Fruit fly (Drosophila melanogaster) whole organism, adult: ENCODE measurements around the gene Nha2.

Experiments used
- CG11617 ChIP-seq: fragments of 200-800 bp; sonication (Bioruptor generic); optimal IDR thresholded peaks from 2 replicates; lab custom pipeline; 2017; ENCODE audit warnings: mild to moderate bottlenecking, missing biosample characterization, missing genetic modification reagents, missing genetic modification characterization
- CG12768 ChIP-seq: fragments of 200-800 bp; sonication (Bioruptor generic); optimal IDR thresholded peaks from 2 replicates; lab custom pipeline; 2017; ENCODE audit warnings: missing biosample characterization, missing genetic modification characterization, mild to moderate bottlenecking, moderate library complexity, missing genetic modification reagents
- CG14711 ChIP-seq: fragments of 200-800 bp; sonication (Bioruptor generic); optimal IDR thresholded peaks from 2 replicates; lab custom pipeline; 2018; ENCODE audit warnings: missing biosample characterization, mild to moderate bottlenecking, missing genetic modification characterization, moderate library complexity
- CG1620 ChIP-seq: fragments of 200-800 bp; sonication (Bioruptor generic); optimal IDR thresholded peaks from 2 replicates; lab custom pipeline; 2016; ENCODE audit warnings: missing biosample characterization, missing genetic modification characterization
- CG33017 ChIP-seq: fragments of 200-800 bp; sonication (Bioruptor generic); optimal IDR thresholded peaks from 2 replicates; lab custom pipeline; 2018; ENCODE audit warnings: missing biosample characterization, mild to moderate bottlenecking, missing genetic modification characterization, moderate library complexity
- CG5204 ChIP-seq: fragments of 200-800 bp; sonication (Bioruptor generic); optimal IDR thresholded peaks from 2 replicates; lab custom pipeline; 2016; ENCODE audit warnings: missing biosample characterization, missing genetic modification characterization
- CG7045 ChIP-seq: fragments of 200-800 bp; sonication (Bioruptor generic); optimal IDR thresholded peaks from 2 replicates; lab custom pipeline; 2017; ENCODE audit warnings: missing biosample characterization, mild to moderate bottlenecking, missing genetic modification characterization
- CG7101 ChIP-seq: fragments of 200-800 bp; sonication (Bioruptor generic); optimal IDR thresholded peaks from 2 replicates; lab custom pipeline; 2018; ENCODE audit warnings: missing biosample characterization, mild to moderate bottlenecking, missing genetic modification characterization, moderate library complexity
- Clk ChIP-seq: fragments of 200-800 bp; sonication (Bioruptor generic); optimal IDR thresholded peaks from 2 replicates; lab custom pipeline; 2017; ENCODE audit warnings: missing biosample characterization, missing genetic modification characterization
- Crg-1 ChIP-seq: fragments of 200-800 bp; sonication (Bioruptor generic); optimal IDR thresholded peaks from 2 replicates; lab custom pipeline; 2016; ENCODE audit warnings: missing biosample characterization, missing genetic modification characterization
- Hr96 ChIP-seq: fragments of 200-800 bp; sonication (Bioruptor generic); optimal IDR thresholded peaks from 2 replicates; lab custom pipeline; 2016; ENCODE audit warnings: missing biosample characterization, missing genetic modification characterization
- Mnt ChIP-seq: fragments of 200-800 bp; sonication (Bioruptor generic); optimal IDR thresholded peaks from 2 replicates; lab custom pipeline; 2016; ENCODE audit warnings: missing biosample characterization, mild to moderate bottlenecking, missing genetic modification characterization
- bab1 ChIP-seq: fragments of 200-800 bp; sonication (Bioruptor generic); optimal IDR thresholded peaks from 3 replicates; lab custom pipeline; 2019; ENCODE audit warnings: missing biosample characterization, mild to moderate bottlenecking, missing genetic modification characterization, moderate library complexity
- cic ChIP-seq: fragments of 200-800 bp; sonication (Bioruptor generic); optimal IDR thresholded peaks from 2 replicates; lab custom pipeline; 2017; ENCODE audit warnings: missing biosample characterization, mild to moderate bottlenecking, missing genetic modification characterization, moderate library complexity
- cnc ChIP-seq, 2 experiments: fragments of >200 bp; optimal IDR thresholded peaks; 2 replicates each; lab custom pipeline; 2017
- kay ChIP-seq: fragments of 200-800 bp; sonication (Bioruptor generic); peaks from one replicate; lab custom pipeline; 2016; ENCODE audit warnings: missing biosample characterization, missing genetic modification characterization, borderline replicate concordance
- ovo ChIP-seq: fragments of 200-800 bp; sonication (Bioruptor generic); optimal IDR thresholded peaks from 2 replicates; lab custom pipeline; 2016; ENCODE audit warnings: missing biosample characterization, missing genetic modification characterization
- pad ChIP-seq: fragments of 200-800 bp; sonication (Bioruptor generic); optimal IDR thresholded peaks from 3 replicates; lab custom pipeline; 2017; ENCODE audit warnings: missing biosample characterization, missing genetic modification characterization, mild to moderate bottlenecking, moderate library complexity, missing genetic modification reagents
- tj ChIP-seq: fragments of 200-800 bp; sonication (Bioruptor generic); optimal IDR thresholded peaks from 3 replicates; lab custom pipeline; 2017; ENCODE audit warnings: missing biosample characterization, mild to moderate bottlenecking, missing genetic modification characterization, moderate library complexity
- toe ChIP-seq: fragments of 200-800 bp; sonication (Bioruptor generic); optimal IDR thresholded peaks from 2 replicates; lab custom pipeline; 2016; ENCODE audit warnings: missing biosample characterization, missing genetic modification characterization

The Nha2 gene

dm6 chr3R:22997912-22998622, at the start of gene Nha2:
TSS of gene Nha2 (minus strand) at chr3R:22998528.
- TF ChIP-seq kay (GFP tag; lab: Kevin White, UChicago) (peak; percentile 51), cic (GFP tag; lab: Kevin White, UChicago) (no peak)

- TF ChIP-seq pad (GFP tag; lab: Kevin White, UChicago) (no peak), Mnt (GFP tag; lab: Kevin White, UChicago) (no peak), CG12768 (GFP tag; lab: Kevin White, UChicago) (peak; percentile 24), cic (GFP tag; lab: Kevin White, UChicago) (no peak), Crg-1 (GFP tag; lab: Kevin White, UChicago) (no peak), CG14711 (tag; lab: Kevin White, UChicago) (no peak), CG7101 (tag; lab: Kevin White, UChicago) (peak; percentile 10), ovo (no peak), cnc (optimal IDR thresholded peaks at IDR 0.05; lab: Kevin White, UChicago) (no peak), CG1620 (GFP tag; lab: Kevin White, UChicago) (no peak), tj (no peak), Hr96 (peak; percentile 7), bab1 (GFP tag; lab: Kevin White, UChicago) (no peak), Clk (GFP tag; lab: Kevin White, UChicago) (no peak), CG5204 (GFP tag; lab: Kevin White, UChicago) (peak; percentile 25), CG11617 (GFP tag; lab: Kevin White, UChicago) (no peak), CG7045 (peak; percentile 9), CG33017 (tag; lab: Kevin White, UChicago) (peak; percentile 33), kay (GFP tag; lab: Kevin White, UChicago) (no peak), toe (GFP tag; lab: Kevin White, UChicago) (no peak)
Observed at dm6 chr3R:23046529-23046943, 48.2 kb upstream of the Nha2 start.

- TF ChIP-seq CG1620 (GFP tag; lab: Kevin White, UChicago) (no peak), kay (GFP tag; lab: Kevin White, UChicago) (no peak), CG11617 (GFP tag; lab: Kevin White, UChicago) (no peak), CG7101 (tag; lab: Kevin White, UChicago) (no peak), tj (no peak), Mnt (GFP tag; lab: Kevin White, UChicago) (no peak), Hr96 (no peak), cnc (optimal IDR thresholded peaks at IDR 0.05; lab: Kevin White, UChicago) (no peak), pad (GFP tag; lab: Kevin White, UChicago) (no peak), bab1 (GFP tag; lab: Kevin White, UChicago) (no peak), CG12768 (GFP tag; lab: Kevin White, UChicago) (no peak), Crg-1 (GFP tag; lab: Kevin White, UChicago) (no peak), ovo (no peak), CG33017 (tag; lab: Kevin White, UChicago) (no peak), Clk (GFP tag; lab: Kevin White, UChicago) (no peak), cic (GFP tag; lab: Kevin White, UChicago) (no peak), toe (GFP tag; lab: Kevin White, UChicago) (no peak), CG14711 (tag; lab: Kevin White, UChicago) (no peak), CG5204 (GFP tag; lab: Kevin White, UChicago) (no peak)
Observed at dm6 chr3R:23043690-23044089, 45.4 kb upstream of the Nha2 start, which contains the start of gene CG13837. TSS of gene CG13837 (plus strand) at chr3R:23043990.

dm6 chr3R:23042746-23043265, 44.5 kb upstream of the Nha2 start:
- no peak for TF ChIP-seq ovo
- no peak for TF ChIP-seq CG11617 (GFP tag; lab: Kevin White, UChicago)
- no peak for TF ChIP-seq CG7101 (tag; lab: Kevin White, UChicago)
- no peak for TF ChIP-seq CG7045
- no peak for TF ChIP-seq pad (GFP tag; lab: Kevin White, UChicago)
- no peak for TF ChIP-seq kay (GFP tag; lab: Kevin White, UChicago)
- no peak for TF ChIP-seq cnc (optimal IDR thresholded peaks at IDR 0.05; lab: Kevin White, UChicago)
- no peak for TF ChIP-seq CG14711 (tag; lab: Kevin White, UChicago)
- no peak for TF ChIP-seq Hr96

dm6 chr3R:23041941-23042340, 43.6 kb upstream of the Nha2 start, which contains the start of gene CG13838:
TSS of gene CG13838 (plus strand) at chr3R:23042241.
- no peak for TF ChIP-seq CG7101 (tag; lab: Kevin White, UChicago)
- TF ChIP-seq CG5204 (GFP tag; lab: Kevin White, UChicago): no peak
- TF ChIP-seq bab1 (GFP tag; lab: Kevin White, UChicago): no peak
- no peak for TF ChIP-seq CG33017 (tag; lab: Kevin White, UChicago)
- TF ChIP-seq kay (GFP tag; lab: Kevin White, UChicago): no peak
- TF ChIP-seq cic (GFP tag; lab: Kevin White, UChicago): no peak
- TF ChIP-seq ovo: no peak
- TF ChIP-seq pad (GFP tag; lab: Kevin White, UChicago): no peak
- TF ChIP-seq toe (GFP tag; lab: Kevin White, UChicago): no peak
- TF ChIP-seq CG14711 (tag; lab: Kevin White, UChicago): no peak
- TF ChIP-seq CG7045: no peak
- no peak for TF ChIP-seq CG12768 (GFP tag; lab: Kevin White, UChicago)
- no peak for TF ChIP-seq Hr96
- TF ChIP-seq tj: no peak
- no peak for TF ChIP-seq Mnt (GFP tag; lab: Kevin White, UChicago)
- no peak for TF ChIP-seq Clk (GFP tag; lab: Kevin White, UChicago)
- no peak for TF ChIP-seq cnc (optimal IDR thresholded peaks at IDR 0.05; lab: Kevin White, UChicago)
- no peak for TF ChIP-seq CG1620 (GFP tag; lab: Kevin White, UChicago)
